Worm (Caenorhabditis elegans): ENCODE data around the gene sru-30.

The sru-30 gene

DNA sequence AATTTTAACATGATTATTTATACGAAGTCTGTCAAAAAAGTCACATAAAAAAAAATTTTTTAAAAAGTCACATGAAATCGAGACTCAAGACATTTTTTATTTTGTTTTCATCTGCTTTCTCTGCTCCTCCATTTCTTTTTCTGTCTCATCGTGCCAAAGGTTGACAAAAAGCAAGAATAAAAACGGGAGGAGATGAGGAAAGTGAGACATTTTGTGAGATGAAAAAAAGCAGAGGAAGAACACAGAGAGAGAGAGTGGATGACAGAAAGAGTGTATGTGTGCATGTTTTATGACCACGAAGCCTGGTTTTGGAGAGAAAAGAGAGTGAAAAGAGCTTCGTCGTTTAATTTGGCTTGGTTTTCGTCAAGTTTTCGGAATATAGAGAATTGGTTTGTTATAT lies 40.2 kb downstream of the sru-30 start:
- TF ChIP-seq Y22D7AL.16 (tag; optimal IDR thresholded peaks at IDR 0.05) (no peak), dve-1 (tag; optimal IDR thresholded peaks at IDR 0.05) (no peak), odd-2 (tag; optimal IDR thresholded peaks at IDR 0.05) (no peak), nfya-1 (tag; optimal IDR thresholded peaks at IDR 0.05) (no peak), ttx-3 (tag; optimal IDR thresholded peaks at IDR 0.05) (no peak), che-1 (tag; optimal IDR thresholded peaks at IDR 0.05) (no peak), sdc-2 (tag; optimal IDR thresholded peaks at IDR 0.05) (no peak), elt-4 (tag; optimal IDR thresholded peaks at IDR 0.05) (no peak), eyg-1 (tag; optimal IDR thresholded peaks at IDR 0.05) (no peak), ceh-14 (tag; optimal IDR thresholded peaks at IDR 0.05) (no peak), ceh-18 (tag; optimal IDR thresholded peaks at IDR 0.05) (no peak)

DNA sequence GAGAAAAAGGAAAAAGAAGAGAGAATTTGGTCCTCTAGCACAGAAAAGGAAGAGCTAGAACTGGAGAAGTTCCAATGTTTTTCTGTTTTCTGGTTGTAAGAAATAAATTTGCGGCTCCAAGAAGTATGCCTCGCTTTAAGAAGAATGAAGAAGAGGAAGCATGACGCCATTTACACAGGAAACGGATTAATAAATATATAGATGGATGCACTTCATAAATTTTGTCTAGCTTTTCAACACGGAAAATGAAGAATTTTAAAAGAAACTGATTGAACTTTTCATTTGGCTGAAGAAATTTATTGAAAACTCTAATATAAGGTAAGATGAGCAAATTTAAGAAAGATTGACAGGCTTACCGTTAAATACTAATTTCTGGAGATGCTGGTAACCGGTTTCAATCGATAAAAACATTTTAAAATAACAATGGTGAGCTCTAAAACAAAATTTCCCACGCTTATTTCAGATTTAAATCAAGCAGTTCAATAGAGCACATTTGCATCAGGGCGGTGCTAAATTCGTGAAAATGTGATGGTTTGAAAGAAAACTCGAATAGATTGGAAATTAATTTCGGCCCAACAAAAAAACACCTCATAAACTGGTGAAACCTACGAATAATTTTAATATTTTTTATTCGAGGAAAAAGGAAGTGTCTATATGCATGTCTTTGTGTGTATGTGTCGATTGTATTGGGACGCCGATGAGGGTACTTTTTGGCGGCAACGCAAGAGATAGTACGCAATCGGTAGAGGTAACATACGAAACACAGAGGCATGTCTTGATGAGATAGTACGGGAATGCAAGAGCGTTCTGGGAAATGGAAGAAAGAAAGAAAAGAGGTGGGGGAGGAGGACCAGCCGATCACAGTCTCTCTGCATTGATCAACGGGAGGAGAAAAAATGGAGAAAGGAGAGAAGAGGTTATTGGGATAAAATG lies 42.6 kb downstream of the sru-30 start:
- TF ChIP-seq T23F11.4 (GFP tag; optimal IDR thresholded peaks at IDR 0.05) (no peak), sdc-2 (tag; optimal IDR thresholded peaks at IDR 0.05) (no peak), ama-1 (optimal IDR thresholded peaks at IDR 0.05) (no peak), nhr-11 (tag; optimal IDR thresholded peaks at IDR 0.05) (no peak), lim-6 (tag; optimal IDR thresholded peaks at IDR 0.05) (no peak), unc-86 (tag; optimal IDR thresholded peaks at IDR 0.05) (no peak), ztf-16 (tag; optimal IDR thresholded peaks at IDR 0.05) (no peak), unc-55 (GFP tag; optimal IDR thresholded peaks at IDR 0.05) (no peak), ref-2 (tag; optimal IDR thresholded peaks at IDR 0.05) (peak; percentile 31), eyg-1 (tag; optimal IDR thresholded peaks at IDR 0.05) (no peak), dve-1 (tag; optimal IDR thresholded peaks at IDR 0.05) (no peak), npax-4 (tag; optimal IDR thresholded peaks at IDR 0.05) (no peak), pros-1 (tag; optimal IDR thresholded peaks at IDR 0.05) (peak; percentile 32), ceh-24 (tag; optimal IDR thresholded peaks at IDR 0.05) (no peak), tbx-7 (tag; optimal IDR thresholded peaks at IDR 0.05) (no peak), pha-2 (tag; optimal IDR thresholded peaks at IDR 0.05) (peak; percentile 12), gmeb-2 (tag; optimal IDR thresholded peaks at IDR 0.05) (no peak), ets-4 (tag; optimal IDR thresholded peaks at IDR 0.05) (no peak), mec-3 (tag; optimal IDR thresholded peaks at IDR 0.05; ENCODE audit: borderline replicate concordance) (no peak), odd-2 (tag; optimal IDR thresholded peaks at IDR 0.05) (no peak), pha-4 (tag; optimal IDR thresholded peaks at IDR 0.05) (no peak), ceh-14 (tag; optimal IDR thresholded peaks at IDR 0.05) (no peak), syd-9 (tag; optimal IDR thresholded peaks at IDR 0.05) (no peak), ceh-30 (tag; optimal IDR thresholded peaks at IDR 0.05) (no peak), dmd-4 (tag; optimal IDR thresholded peaks at IDR 0.05; ENCODE audit: borderline replicate concordance) (no peak), ceh-9 (tag; optimal IDR thresholded peaks at IDR 0.05) (no peak), elt-2 (tag; optimal IDR thresholded peaks at IDR 0.05) (peak; percentile 3), ceh-22 (tag; optimal IDR thresholded peaks at IDR 0.05) (no peak), hlh-30 (tag; optimal IDR thresholded peaks at IDR 0.05; ENCODE audit: insufficient read depth) (no peak), fkh-10 (GFP tag; optimal IDR thresholded peaks at IDR 0.05) (no peak), che-1 (tag; optimal IDR thresholded peaks at IDR 0.05) (no peak), lin-11 (tag; optimal IDR thresholded peaks at IDR 0.05) (no peak), fkh-6 (tag; optimal IDR thresholded peaks at IDR 0.05) (no peak), tbx-2 (tag; optimal IDR thresholded peaks at IDR 0.05) (peak; percentile 24), F13H6.1 (tag; optimal IDR thresholded peaks at IDR 0.05) (no peak), nfya-1 (tag; optimal IDR thresholded peaks at IDR 0.05) (peak; percentile 23), C38D4.7 (GFP tag; optimal IDR thresholded peaks at IDR 0.05) (no peak), unc-3 (GFP tag; conservative IDR thresholded peaks at IDR 0.05) (no peak), unc-3 (tag; optimal IDR thresholded peaks at IDR 0.05) (no peak), unc-42 (tag; optimal IDR thresholded peaks at IDR 0.05) (no peak), hlh-6 (tag; optimal IDR thresholded peaks at IDR 0.05) (no peak), ceh-6 (GFP tag; optimal IDR thresholded peaks at IDR 0.05) (no peak), pax-1 (tag; optimal IDR thresholded peaks at IDR 0.05) (no peak), ahr-1 (tag; optimal IDR thresholded peaks at IDR 0.05) (no peak), hlh-15 (tag; optimal IDR thresholded peaks at IDR 0.05) (no peak), madf-2 (tag; optimal IDR thresholded peaks at IDR 0.05) (no peak)

All from whole organism, late embryonic.